Fruit fly (Drosophila melanogaster): Measurements from ENCODE around the gene Rh4.

DNA sequence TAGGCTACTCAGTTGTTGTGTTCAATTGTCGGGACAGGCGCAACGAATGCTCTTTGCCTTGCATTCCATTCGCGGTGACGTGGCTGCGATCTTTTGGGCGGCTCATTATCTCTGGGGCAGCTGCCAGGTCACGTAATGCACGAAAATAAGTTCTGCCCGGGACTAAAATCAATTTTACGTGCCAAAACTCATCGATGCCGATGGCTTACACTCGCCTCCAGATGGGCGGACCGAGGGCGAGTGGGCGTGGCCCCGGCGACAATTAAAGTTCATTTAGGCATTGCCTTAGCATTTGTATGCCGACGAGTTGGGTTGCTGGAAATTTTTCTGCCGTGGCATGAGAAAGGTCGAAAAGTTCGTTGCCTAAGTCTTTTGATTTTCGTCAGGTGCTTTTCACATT lies 25.6 kb downstream of the Rh4 start:
- TF ChIP-seq ovo (GFP tag; optimal IDR thresholded peaks at IDR 0.05), result no peak
- no peak for TF ChIP-seq toe (GFP tag; optimal IDR thresholded peaks at IDR 0.05)
- TF ChIP-seq Hr96 (GFP tag; optimal IDR thresholded peaks at IDR 0.05), result no peak
- TF ChIP-seq Mnt (GFP tag; optimal IDR thresholded peaks at IDR 0.05), result no peak
- TF ChIP-seq CG1620 (GFP tag; optimal IDR thresholded peaks at IDR 0.05), result no peak
- no peak for TF ChIP-seq cnc (optimal IDR thresholded peaks at IDR 0.05)
- TF ChIP-seq kay (GFP tag; ENCODE audit: borderline replicate concordance), result no peak
- TF ChIP-seq CG33017 (tag; optimal IDR thresholded peaks at IDR 0.05), result no peak
- no peak for TF ChIP-seq tj (GFP tag; optimal IDR thresholded peaks at IDR 0.05)

All from whole organism, adult.